Worm (Caenorhabditis elegans) whole organism, L1 larva: Measurements from ENCODE around the gene C34C12.9.

ENCODE experiments used
- fkh-4 ChIP-seq: sonication (generic microtip); optimal IDR thresholded peaks from 2 replicates; lab custom pipeline; 2016; ENCODE audit warnings: missing compliant biosample characterization, missing genetic modification characterization, borderline replicate concordance
- fkh-8 ChIP-seq: sonication (generic microtip); optimal IDR thresholded peaks from 2 replicates; lab custom pipeline; 2016; ENCODE audit warnings: mild to moderate bottlenecking, missing genetic modification characterization, missing compliant biosample characterization
- fos-1 ChIP-seq: fragments of 150-350 bp; optimal IDR thresholded peaks from 2 replicates; lab custom pipeline; 2014; ENCODE audit warnings: missing biosample characterization, missing genetic modification characterization
- nhr-28 ChIP-seq: fragments of 150-350 bp; optimal IDR thresholded peaks from 2 replicates; lab custom pipeline; 2014; ENCODE audit warnings: missing biosample characterization, missing genetic modification characterization
- snpc-4 ChIP-seq: fragments of 150-350 bp; optimal IDR thresholded peaks from 2 replicates; lab custom pipeline; 2014; ENCODE audit warnings: missing biosample characterization, missing genetic modification characterization
- tbx-2 ChIP-seq: sonication (generic microtip); optimal IDR thresholded peaks from 2 replicates; lab custom pipeline; 2016; ENCODE audit warnings: missing genetic modification characterization, missing compliant biosample characterization
- unc-62 ChIP-seq: fragments of 150-350 bp; optimal IDR thresholded peaks from 2 replicates; lab custom pipeline; 2014; ENCODE audit warnings: missing biosample characterization, missing genetic modification reagents, missing genetic modification characterization
- zag-1 ChIP-seq: fragments of 150-350 bp; optimal IDR thresholded peaks from 2 replicates; lab custom pipeline; 2014; ENCODE audit warnings: missing biosample characterization, missing genetic modification characterization

DNA sequence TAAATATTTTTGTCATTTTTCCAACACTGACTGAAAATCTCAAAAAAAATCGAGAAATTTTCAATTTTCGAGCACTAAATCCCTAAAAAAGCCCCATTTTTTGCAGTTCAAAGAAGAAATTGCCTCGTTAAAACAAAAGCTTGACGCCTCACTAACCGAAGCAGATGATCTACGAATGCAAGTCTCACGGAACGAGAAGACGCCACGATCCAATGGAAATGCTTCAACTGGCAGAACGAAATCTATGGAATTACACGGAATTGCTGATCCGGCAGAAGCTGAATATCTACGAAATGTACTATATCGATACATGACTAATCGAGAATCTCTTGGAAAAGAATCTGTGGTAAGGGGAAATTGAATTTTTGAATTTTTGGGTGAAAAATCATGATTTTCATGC is 51.4 kb downstream of the C34C12.9 start:
- TF ChIP-seq fkh-4 (no peak), snpc-4 (no peak), fos-1 (tag; lab: Kevin White, UChicago) (no peak), unc-62 (GFP tag; lab: Kevin White, UChicago) (no peak), nhr-28 (tag; lab: Kevin White, UChicago) (no peak), tbx-2 (tag; lab: Kevin White, UChicago) (no peak), fkh-8 (tag; lab: Kevin White, UChicago) (no peak), zag-1 (tag; lab: Kevin White, UChicago) (no peak)
